Worm (Caenorhabditis elegans) whole organism, L1 larva: ENCODE measurements around the gene F41H10.12.

Experiments
- C04F5.9 ChIP-seq: sonication (generic microtip); optimal IDR thresholded peaks from 2 replicates; lab custom pipeline; 2016; ENCODE audit warnings: missing genetic modification characterization, missing compliant biosample characterization
- aha-1 ChIP-seq: fragments of 150-350 bp; optimal IDR thresholded peaks from 2 replicates; lab custom pipeline; 2014; ENCODE audit warnings: missing biosample characterization, missing genetic modification characterization
- alr-1 ChIP-seq: fragments of 200-800 bp; sonication (Bioruptor generic); optimal IDR thresholded peaks from 2 replicates; lab custom pipeline; 2018; ENCODE audit warnings: borderline replicate concordance, mild to moderate bottlenecking, missing genetic modification characterization, missing compliant biosample characterization
- blmp-1 ChIP-seq: fragments of 150-350 bp; optimal IDR thresholded peaks from 2 replicates; lab custom pipeline; 2014; ENCODE audit warnings: missing biosample characterization, missing genetic modification characterization
- ceh-88 ChIP-seq: fragments of 200-800 bp; sonication (Bioruptor generic); IDR thresholded peaks from 2 replicates; pipeline ENCODE4 v1.3.6; 2022; ENCODE audit warnings: missing genetic modification characterization, missing compliant biosample characterization
- efl-1 ChIP-seq, 4 experiments: fragments of 150-350 bp; optimal IDR thresholded peaks in 3 of 4; peaks in 1 of 4; 1 replicate in 1 of 4; 2 replicates in 3 of 4; lab custom pipeline; 2014; ENCODE audit warnings: missing biosample characterization in 2 of 4, missing genetic modification characterization in 2 of 4, missing genetic modification reagents in 2 of 4
- egl-27 ChIP-seq, 2 experiments: fragments of 150-350 bp in 1 of 2; sonication (generic microtip); optimal IDR thresholded peaks; 3 replicates each; lab custom pipeline; 2017 to 2018; ENCODE audit warnings: missing biosample characterization in 2 of 2, missing genetic modification characterization in 2 of 2, missing genetic modification reagents in 2 of 2
- elt-2 ChIP-seq: sonication (generic microtip); optimal IDR thresholded peaks from 2 replicates; lab custom pipeline; 2016; ENCODE audit warnings: missing genetic modification characterization, mild to moderate bottlenecking, inconsistent platforms, missing compliant biosample characterization, missing genetic modification reagents
- elt-3 ChIP-seq, 6 experiments: fragments of 150-350 bp in 1 of 6; sonication (generic microtip); optimal IDR thresholded peaks; 2 replicates each; lab custom pipeline; 2017 to 2018; ENCODE audit warnings: missing biosample characterization in 6 of 6, missing genetic modification characterization in 6 of 6, inconsistent platforms in 1 of 6
- fkh-8 ChIP-seq: sonication (generic microtip); optimal IDR thresholded peaks from 2 replicates; lab custom pipeline; 2016; ENCODE audit warnings: mild to moderate bottlenecking, missing genetic modification characterization, missing compliant biosample characterization
- isw-1 ChIP-seq: fragments of 200-800 bp; sonication (Bioruptor generic); IDR thresholded peaks from 2 replicates; pipeline ENCODE4 v1.3.6; 2022; ENCODE audit warnings: missing genetic modification characterization, missing compliant biosample characterization
- lin-14 ChIP-seq: fragments of 200-800 bp; sonication (Bioruptor generic); optimal IDR thresholded peaks from 2 replicates; lab custom pipeline; 2018; ENCODE audit warnings: mild to moderate bottlenecking, missing genetic modification characterization, moderate library complexity, missing compliant biosample characterization
- lin-15B ChIP-seq: fragments of 150-350 bp; sonication (generic microtip); optimal IDR thresholded peaks from 3 replicates; lab custom pipeline; 2014; ENCODE audit warnings: missing biosample characterization, missing genetic modification characterization
- lin-35 ChIP-seq, 2 experiments: fragments of 150-350 bp; optimal IDR thresholded peaks; 2 replicates each; lab custom pipeline; 2014; ENCODE audit warnings: missing biosample characterization in 2 of 2, missing genetic modification characterization in 2 of 2, missing genetic modification reagents in 2 of 2
- lsy-2 ChIP-seq, 2 experiments: fragments of 150-350 bp; optimal IDR thresholded peaks; 2 replicates each; lab custom pipeline; 2014; ENCODE audit warnings: missing biosample characterization in 2 of 2, missing genetic modification characterization in 2 of 2
- mab-9 ChIP-seq: fragments of 200-800 bp; sonication (Bioruptor generic); IDR thresholded peaks from 2 replicates; pipeline ENCODE4 v1.3.6; 2022; ENCODE audit warnings: missing genetic modification reagents, missing genetic modification characterization, missing compliant biosample characterization
- mef-2 ChIP-seq: fragments of 150-350 bp; optimal IDR thresholded peaks from 2 replicates; lab custom pipeline; 2014; ENCODE audit warnings: missing biosample characterization, missing genetic modification characterization
- mep-1 ChIP-seq: fragments of 150-350 bp; optimal IDR thresholded peaks from 2 replicates; lab custom pipeline; 2014; ENCODE audit warnings: missing biosample characterization, missing genetic modification characterization
- nhr-20 ChIP-seq: sonication (generic microtip); optimal IDR thresholded peaks from 2 replicates; lab custom pipeline; 2016; ENCODE audit warnings: mild to moderate bottlenecking, missing genetic modification characterization, missing compliant biosample characterization
- nhr-71 ChIP-seq: sonication (generic microtip); optimal IDR thresholded peaks from 2 replicates; lab custom pipeline; 2016; ENCODE audit warnings: mild to moderate bottlenecking, missing genetic modification characterization, moderate library complexity, missing compliant biosample characterization
- nhr-85 ChIP-seq: sonication (generic microtip); peaks from one replicate; lab custom pipeline; 2016; ENCODE audit warnings: missing genetic modification characterization, inconsistent platforms, missing compliant biosample characterization
- nhr-90 ChIP-seq: sonication (generic microtip); optimal IDR thresholded peaks from 2 replicates; lab custom pipeline; 2016; ENCODE audit warnings: mild to moderate bottlenecking, missing genetic modification characterization, missing compliant biosample characterization; ENCODE audit not compliant: poor library complexity
- snu-23 ChIP-seq: sonication (generic microtip); optimal IDR thresholded peaks from 2 replicates; lab custom pipeline; 2016; ENCODE audit warnings: missing genetic modification characterization, missing compliant biosample characterization
- sptf-1 ChIP-seq: fragments of 150-350 bp; optimal IDR thresholded peaks from 2 replicates; lab custom pipeline; 2014; ENCODE audit warnings: missing biosample characterization, missing genetic modification characterization
- sup-37 ChIP-seq: fragments of 200-800 bp; sonication (Bioruptor generic); optimal IDR thresholded peaks from 2 replicates; lab custom pipeline; 2018; ENCODE audit warnings: mild to moderate bottlenecking, missing genetic modification characterization, missing compliant biosample characterization
- swsn-7 ChIP-seq: sonication (generic microtip); optimal IDR thresholded peaks from 2 replicates; lab custom pipeline; 2016; ENCODE audit warnings: missing genetic modification characterization, missing compliant biosample characterization
- unc-86 ChIP-seq: sonication (generic microtip); optimal IDR thresholded peaks from 2 replicates; lab custom pipeline; 2016; ENCODE audit warnings: missing genetic modification characterization, missing compliant biosample characterization
- xbp-1 ChIP-seq: sonication (generic microtip); optimal IDR thresholded peaks from 2 replicates; lab custom pipeline; 2016; ENCODE audit warnings: missing genetic modification characterization, missing compliant biosample characterization

The F41H10.12 gene

ce11 chrIV:5385020-5385419 lies at the start of gene F41H10.12:
TSS of gene F41H10.12 (plus strand) at chrIV:5385320.
- TF ChIP-seq mef-2, result no peak
- TF ChIP-seq elt-3 (tag; optimal IDR thresholded peaks at IDR 0.05; lab: Kevin White, UChicago), result no peak
- no peak for TF ChIP-seq mep-1 (tag; lab: Kevin White, UChicago)
- no peak for TF ChIP-seq egl-27 (tag; optimal IDR thresholded peaks at IDR 0.05; lab: Kevin White, UChicago)

- TF ChIP-seq mep-1 (tag; lab: Kevin White, UChicago) (peak; percentile 5), lin-35 (GFP tag; optimal IDR thresholded peaks at IDR 0.05; lab: Kevin White, UChicago) (peak in 1 of 2 experiments; percentile 25), nhr-20 (peak; percentile 22), lsy-2 (tag; optimal IDR thresholded peaks at IDR 0.05; lab: Kevin White, UChicago) (peak in 1 of 2 experiments; percentile 17), snu-23 (peak; percentile 10), nhr-71 (tag; lab: Kevin White, UChicago) (peak; percentile 49), swsn-7 (tag; lab: Kevin White, UChicago) (no peak), ceh-88 (GFP tag; lab: Robert Waterston, UW) (no peak), fkh-8 (tag; lab: Kevin White, UChicago) (no peak), C04F5.9 (tag; lab: Kevin White, UChicago) (no peak), blmp-1 (tag; lab: Kevin White, UChicago) (peak; percentile 67), efl-1 (optimal IDR thresholded peaks at IDR 0.05; lab: Kevin White, UChicago) (no peak), efl-1 (GFP tag; optimal IDR thresholded peaks at IDR 0.05 in 1 of 2; lab: Kevin White, UChicago) (peak in 1 of 2 experiments; percentile 59), nhr-85 (tag; lab: Kevin White, UChicago) (peak; percentile 81), unc-86 (tag; lab: Kevin White, UChicago) (peak; percentile 61), lin-14 (peak; percentile 69), lin-15B (tag; lab: Kevin White, UChicago) (no peak), elt-3 (tag; optimal IDR thresholded peaks at IDR 0.05; lab: Kevin White, UChicago) (peak in 1 of 6 experiments; percentile 47), isw-1 (no peak), aha-1 (tag; lab: Kevin White, UChicago) (no peak)
Measured at ce11 chrIV:5337649-5338048, 47.5 kb upstream of the F41H10.12 start.

DNA sequence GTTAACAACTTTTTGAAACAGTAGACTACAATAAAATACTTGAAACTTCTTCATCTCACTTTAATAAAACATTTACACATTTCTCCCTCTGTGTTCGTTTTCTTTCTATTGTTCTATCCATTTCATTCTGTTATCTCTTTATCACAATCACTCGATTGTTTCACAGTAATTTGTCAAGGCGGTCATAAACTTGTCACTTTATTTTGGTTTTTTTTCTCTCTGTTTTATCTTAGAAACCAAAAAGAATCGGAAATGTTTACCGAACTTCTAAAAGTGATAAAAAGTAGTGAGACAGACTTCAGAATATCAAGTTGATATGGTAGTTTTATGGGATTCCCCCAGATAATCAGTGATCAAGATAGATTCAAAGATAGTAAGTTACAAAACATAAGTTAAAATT lies 45.9 kb upstream of the F41H10.12 start, which contains the start of gene Y4C6B.2:
Gene Y4C6B.2 (plus strand): TSS at position 320 of the 400 bp plus-strand sequence.
- TF ChIP-seq nhr-85 (tag; lab: Kevin White, UChicago) (peak; percentile 76), elt-3 (tag; optimal IDR thresholded peaks at IDR 0.05; lab: Kevin White, UChicago) (peak in 5 of 6 experiments; percentile 8 to 83 (median 11)), lin-14 (peak; percentile 15), sptf-1 (no peak), lsy-2 (tag; optimal IDR thresholded peaks at IDR 0.05; lab: Kevin White, UChicago) (peak in 1 of 2 experiments; percentile 21), alr-1 (tag; lab: Kevin White, UChicago) (no peak), blmp-1 (tag; lab: Kevin White, UChicago) (peak; percentile 65)

DNA sequence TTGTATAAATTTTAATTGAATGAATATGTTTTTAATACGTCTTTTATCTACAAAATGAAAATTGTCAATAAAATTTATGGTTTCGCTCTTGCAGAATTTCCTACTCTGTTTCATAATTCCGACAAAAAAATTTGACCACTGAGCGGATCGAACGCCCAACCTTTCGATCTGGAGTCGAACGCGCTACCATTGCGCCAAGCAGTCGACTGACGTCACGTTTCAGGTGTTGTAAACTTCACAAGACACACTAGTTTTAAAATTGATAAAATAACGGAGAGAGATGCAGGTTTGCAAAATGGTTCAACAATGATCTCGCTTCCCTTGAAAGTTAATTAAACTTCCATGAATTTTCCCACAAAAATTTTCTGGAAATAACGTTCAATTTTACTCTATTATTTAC lies 41.0 kb upstream of the F41H10.12 start:
- TF ChIP-seq lin-35 (GFP tag; optimal IDR thresholded peaks at IDR 0.05; lab: Kevin White, UChicago) (peak in 1 of 2 experiments; percentile 65), nhr-71 (tag; lab: Kevin White, UChicago) (peak; percentile 18), xbp-1 (tag; lab: Kevin White, UChicago) (peak; percentile 10), nhr-85 (tag; lab: Kevin White, UChicago) (peak; percentile 55), nhr-90 (peak; percentile 52), snu-23 (peak; percentile 21), mab-9 (GFP tag; lab: Robert Waterston, UW) (no peak), efl-1 (optimal IDR thresholded peaks at IDR 0.05; lab: Kevin White, UChicago) (no peak), efl-1 (GFP tag; optimal IDR thresholded peaks at IDR 0.05 in 1 of 2; lab: Kevin White, UChicago) (peak in 1 of 2 experiments; percentile 34), lsy-2 (tag; optimal IDR thresholded peaks at IDR 0.05; lab: Kevin White, UChicago) (peak in 1 of 2 experiments; percentile 10), sup-37 (no peak)

ce11 chrIV:5350480-5351193 lies 34.5 kb upstream of the F41H10.12 start, which contains the start of gene gba-4:
TSS of gene gba-4 (minus strand) at chrIV:5350897.
- peak; percentile 78 for TF ChIP-seq elt-2 (tag; lab: Kevin White, UChicago)
